Worm (Caenorhabditis elegans): ENCODE measurements around the gene K07E3.2.
A peak's percentile ranks its signal among the peaks of the same experiment; 100 is the strongest.

K07E3.2 gene

DNA sequence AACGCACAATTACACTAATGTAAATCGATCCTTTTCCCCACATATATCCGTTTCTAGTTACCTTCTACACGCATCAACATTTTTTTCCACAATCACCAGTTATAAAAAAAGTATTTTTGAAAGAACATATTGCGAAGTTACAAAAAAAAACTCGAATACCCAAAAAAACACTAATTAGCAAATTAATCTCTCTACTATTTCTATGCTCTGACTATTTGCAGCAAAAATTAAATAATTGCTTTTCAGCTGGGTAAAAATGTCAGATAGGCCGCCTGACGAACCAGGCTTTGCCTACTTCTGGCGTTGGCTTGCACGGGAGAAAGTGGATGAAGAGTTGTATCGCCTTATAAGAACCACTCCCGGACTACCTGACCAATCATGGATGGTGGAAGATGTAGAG is 6.1 kb downstream of the K07E3.2 start, which contains the start of gene K07E3.1:
Gene K07E3.1, plus strand, starts transcription at position 247 of the 400 bp plus-strand sequence.
- TF ChIP-seq ztf-11 (tag; optimal IDR thresholded peaks at IDR 0.05) (no peak), pqm-1 (tag; optimal IDR thresholded peaks at IDR 0.05) (no peak)

DNA sequence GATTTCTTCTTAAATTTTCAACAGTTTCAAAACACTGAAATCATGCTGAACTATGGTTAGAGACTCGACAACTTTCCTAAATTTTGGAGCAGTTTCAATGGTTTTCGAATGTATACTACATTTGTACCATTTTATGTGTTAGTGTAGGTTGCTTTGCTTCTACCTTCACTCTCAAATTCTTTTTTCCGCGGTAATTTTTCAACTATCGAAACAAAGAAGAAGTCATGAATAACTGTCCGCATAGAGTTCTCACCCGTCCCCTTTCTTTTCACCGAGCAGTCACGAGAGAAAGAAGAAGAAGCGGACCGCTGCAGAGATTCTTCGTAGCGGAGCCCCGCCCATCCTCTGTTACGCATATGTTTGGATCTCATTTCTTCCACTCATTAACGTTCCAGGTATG is 12.1 kb downstream of the K07E3.2 start, which contains the start of gene hlh-8:
Gene hlh-8, plus strand, starts transcription at position 301 of the 400 bp plus-strand sequence.
- TF ChIP-seq tbx-2 (tag; optimal IDR thresholded peaks at IDR 0.05) = no peak
- no peak for TF ChIP-seq ceh-28 (tag; optimal IDR thresholded peaks at IDR 0.05)
- TF ChIP-seq pqm-1 (tag; optimal IDR thresholded peaks at IDR 0.05) = no peak
- TF ChIP-seq ztf-11 (tag; optimal IDR thresholded peaks at IDR 0.05) = no peak
- TF ChIP-seq lsy-12 (tag; optimal IDR thresholded peaks at IDR 0.05) = no peak
- TF ChIP-seq elt-3 (tag; optimal IDR thresholded peaks at IDR 0.05) = no peak
- TF ChIP-seq nhr-25 (tag; optimal IDR thresholded peaks at IDR 0.05) = no peak
- no peak for TF ChIP-seq jun-1 (tag; optimal IDR thresholded peaks at IDR 0.05)
- no peak for TF ChIP-seq nfya-1 (tag; optimal IDR thresholded peaks at IDR 0.05; ENCODE audit: insufficient read depth)
- no peak for TF ChIP-seq nhr-11 (tag; optimal IDR thresholded peaks at IDR 0.05)
- no peak for TF ChIP-seq unc-62 (GFP tag; optimal IDR thresholded peaks at IDR 0.05)

DNA sequence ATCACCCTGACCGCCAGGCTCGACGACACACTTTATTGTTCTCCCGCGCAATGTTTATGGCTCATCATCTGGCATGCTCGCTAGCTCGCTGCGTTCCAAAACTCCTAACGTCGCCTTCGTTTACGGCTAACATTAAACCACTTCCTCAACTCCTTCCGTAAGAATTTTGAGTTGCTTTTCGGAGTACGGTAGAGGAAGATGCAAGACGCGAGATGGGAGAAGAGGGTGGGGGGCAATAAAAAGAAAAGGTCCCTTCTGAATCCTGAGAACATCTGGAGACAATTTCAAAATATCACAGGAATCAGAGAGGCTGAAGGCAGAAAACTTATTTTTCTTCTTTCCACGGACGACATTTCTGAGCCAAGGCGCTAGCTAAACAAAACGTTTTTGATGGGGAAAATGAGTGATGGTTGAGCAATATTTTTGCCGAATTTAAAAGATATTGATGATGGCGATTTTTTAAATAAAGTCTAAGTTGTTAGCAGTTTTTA is 13.8 kb downstream of the K07E3.2 start:
- TF ChIP-seq fkh-2 (tag; optimal IDR thresholded peaks at IDR 0.05) (no peak), elt-2 (tag; optimal IDR thresholded peaks at IDR 0.05) (no peak), nfya-1 (tag; optimal IDR thresholded peaks at IDR 0.05; ENCODE audit: insufficient read depth) (no peak), ztf-11 (tag; optimal IDR thresholded peaks at IDR 0.05) (no peak), egl-5 (tag; optimal IDR thresholded peaks at IDR 0.05) (no peak), eor-1 (tag; optimal IDR thresholded peaks at IDR 0.05) (no peak), nhr-11 (tag; optimal IDR thresholded peaks at IDR 0.05) (no peak), elt-3 (tag; optimal IDR thresholded peaks at IDR 0.05) (no peak), fkh-10 (GFP tag; optimal IDR thresholded peaks at IDR 0.05) (no peak)

DNA sequence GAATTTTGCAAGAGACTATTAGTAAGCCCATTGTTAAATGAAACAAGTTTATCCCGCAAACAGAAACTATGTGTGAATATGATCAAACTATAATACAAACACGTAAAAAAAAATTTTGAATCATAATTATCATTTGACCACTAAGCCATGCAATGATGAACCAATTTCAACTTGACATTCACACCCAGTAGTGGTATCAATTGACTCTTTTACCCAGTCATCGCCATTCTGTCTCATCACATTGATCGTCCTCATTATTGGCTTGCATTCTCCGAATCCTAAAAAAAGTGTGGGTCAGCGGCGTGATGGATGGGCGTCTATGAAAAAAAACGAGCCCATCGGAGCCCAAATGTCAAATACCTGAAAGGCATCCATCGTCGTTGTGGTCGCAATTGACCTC is 16.2 kb downstream of the K07E3.2 start:
- TF ChIP-seq pqm-1 (tag; optimal IDR thresholded peaks at IDR 0.05) = no peak
- TF ChIP-seq egl-27 (tag; optimal IDR thresholded peaks at IDR 0.05) = no peak
- no peak for TF ChIP-seq lin-39 (tag; optimal IDR thresholded peaks at IDR 0.05)
- no peak for TF ChIP-seq elt-1 (tag; optimal IDR thresholded peaks at IDR 0.05)
- no peak for TF ChIP-seq lsy-12 (tag; optimal IDR thresholded peaks at IDR 0.05)
- TF ChIP-seq nhr-23 (tag; optimal IDR thresholded peaks at IDR 0.05) = no peak
- no peak for TF ChIP-seq mml-1 (tag; optimal IDR thresholded peaks at IDR 0.05)
- TF ChIP-seq pha-4 (tag; optimal IDR thresholded peaks at IDR 0.05) = no peak
- TF ChIP-seq R02D3.7 (tag; optimal IDR thresholded peaks at IDR 0.05) = no peak

DNA sequence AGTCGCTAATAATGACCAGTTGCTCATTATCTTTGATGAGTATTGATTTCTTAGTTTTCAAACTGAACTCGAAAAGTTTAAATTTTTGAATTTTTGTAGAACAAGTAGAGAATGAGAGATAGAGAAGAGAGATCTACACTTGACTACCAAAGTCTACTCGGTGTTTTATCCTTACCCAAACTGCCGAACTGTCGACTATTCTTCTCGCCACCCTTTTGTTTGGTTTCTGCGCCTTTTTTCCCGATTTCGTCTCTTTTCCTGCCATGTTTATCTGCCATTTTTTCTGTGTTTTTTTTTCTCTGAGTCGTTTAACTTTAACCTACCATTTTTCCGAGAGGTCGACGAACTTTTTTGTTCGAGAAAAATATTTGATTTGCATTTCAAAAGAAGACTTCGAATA is 19.1 kb downstream of the K07E3.2 start, which contains the start of gene C02B8.12:
Gene C02B8.12, minus strand, starts transcription at position 175 of the 400 bp plus-strand sequence.
- TF ChIP-seq pha-4 (tag; optimal IDR thresholded peaks at IDR 0.05) (peak; percentile 37), ztf-11 (tag; optimal IDR thresholded peaks at IDR 0.05) (no peak)

DNA sequence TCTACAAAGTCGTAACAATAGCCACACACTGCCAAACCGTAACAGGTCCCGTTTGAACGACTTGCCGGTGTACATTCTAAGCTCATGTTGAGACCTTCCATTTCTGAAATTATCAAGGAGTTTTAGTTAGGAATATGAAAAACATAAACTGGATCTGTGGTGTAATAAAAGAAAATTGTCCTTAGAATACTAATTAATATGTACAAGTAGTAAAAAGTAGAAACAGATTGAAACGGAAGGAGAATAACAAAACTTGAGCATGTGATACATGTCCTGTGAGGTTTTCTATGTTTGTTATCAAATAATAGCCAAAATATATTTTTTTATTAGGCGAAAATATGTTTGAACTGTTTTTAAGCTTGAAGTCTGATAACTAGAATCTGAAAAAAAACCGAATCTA is 25.4 kb downstream of the K07E3.2 start, which contains the start of gene frpr-1:
Gene frpr-1, minus strand, starts transcription at position 101 of the 400 bp plus-strand sequence.
- TF ChIP-seq eor-1 (tag; optimal IDR thresholded peaks at IDR 0.05) = no peak
- no peak for TF ChIP-seq ztf-4 (tag; optimal IDR thresholded peaks at IDR 0.05)
- TF ChIP-seq zag-1 (tag; optimal IDR thresholded peaks at IDR 0.05) = no peak
- TF ChIP-seq egl-27 (tag; optimal IDR thresholded peaks at IDR 0.05) = no peak
- TF ChIP-seq snpc-4 (tag; optimal IDR thresholded peaks at IDR 0.05) = no peak
- no peak for TF ChIP-seq fkh-2 (tag; optimal IDR thresholded peaks at IDR 0.05)
- TF ChIP-seq nhr-12 (tag; optimal IDR thresholded peaks at IDR 0.05) = no peak
- TF ChIP-seq ceh-9 (tag; optimal IDR thresholded peaks at IDR 0.05) = no peak
- TF ChIP-seq nhr-76 (tag; optimal IDR thresholded peaks at IDR 0.05) = no peak
